Fruit fly (Drosophila melanogaster): Measurements from ENCODE around the gene Deaf1.

Deaf1 gene

DNA sequence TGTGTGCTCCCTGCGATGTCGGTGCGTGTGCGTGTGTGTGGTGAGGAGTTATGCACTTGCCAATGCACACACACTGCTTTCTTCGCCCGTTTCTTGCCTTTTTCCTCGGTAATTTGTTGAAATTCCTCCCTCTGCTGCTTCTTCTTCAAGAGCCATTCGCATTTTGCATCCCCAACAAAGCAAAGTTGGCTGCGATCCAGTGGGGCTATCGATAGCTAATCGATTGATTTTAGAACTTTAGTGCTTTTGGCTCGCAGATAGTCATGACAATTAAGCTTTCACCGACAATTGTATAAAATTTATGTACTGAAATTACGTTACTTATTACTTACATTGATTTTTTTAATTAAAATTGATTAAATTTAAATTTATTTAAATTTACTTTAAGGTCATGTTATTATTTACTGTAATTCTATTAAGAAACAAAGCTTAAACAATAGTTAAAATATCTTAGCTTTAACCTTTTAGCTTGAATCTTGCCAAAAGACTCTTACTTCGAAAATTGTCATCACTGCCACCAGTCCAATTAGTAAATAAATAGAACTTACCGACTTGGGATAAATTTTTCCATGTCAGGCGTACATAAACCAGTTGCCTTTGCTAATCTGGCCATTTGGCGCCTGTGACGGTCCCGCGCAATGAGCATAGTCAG is 16.3 kb downstream of the Deaf1 start, which contains the start of the genes trc and CG32221 (continued):
- TF ChIP-seq chif (GFP tag; optimal IDR thresholded peaks at IDR 0.05) = no peak
- peak; percentile 41; the same call in 1 of the 2 replicates for TF ChIP-seq E2f2 (GFP tag; IDR thresholded peaks at IDR 0.05)
- TF ChIP-seq CG17186 (GFP tag; optimal IDR thresholded peaks at IDR 0.05) = peak; percentile 51
- TF ChIP-seq Nf-YB (GFP tag; optimal IDR thresholded peaks at IDR 0.05) = peak; percentile 13
- TF ChIP-seq yki (optimal IDR thresholded peaks at IDR 0.05) = no peak
- TF ChIP-seq CG42726 (GFP tag; IDR thresholded peaks at IDR 0.05; ENCODE audit: partially characterized antibody) = peak; percentile 77
- peak; percentile 40; the same call in 1 of the 2 replicates for TF ChIP-seq hbn (GFP tag; IDR thresholded peaks at IDR 0.05; ENCODE audit: partially characterized antibody)
- TF ChIP-seq cad (GFP tag; optimal IDR thresholded peaks at IDR 0.05) = no peak
- no peak for TF ChIP-seq CG11723 (GFP tag; optimal IDR thresholded peaks at IDR 0.05)
- TF ChIP-seq CG2678 (tag; optimal IDR thresholded peaks at IDR 0.05) = no peak
- TF ChIP-seq CG4360 (GFP tag; IDR thresholded peaks at IDR 0.05) = no peak
- TF ChIP-seq CG12236 (GFP tag; optimal IDR thresholded peaks at IDR 0.05) = no peak
- no peak for TF ChIP-seq Eip74EF (GFP tag; optimal IDR thresholded peaks at IDR 0.05)
- TF ChIP-seq CG1602 (GFP tag; optimal IDR thresholded peaks at IDR 0.05) = peak; percentile 17
- no peak for TF ChIP-seq unpg (GFP tag; optimal IDR thresholded peaks at IDR 0.05)
- TF ChIP-seq CG30020 (tag; optimal IDR thresholded peaks at IDR 0.05) = peak; percentile 31
- peak in 1 of 3 experiments; percentile 32 for TF ChIP-seq lola (GFP tag; optimal IDR thresholded peaks at IDR 0.05)
- peak; percentile 47 for TF ChIP-seq Dp (GFP tag; optimal IDR thresholded peaks at IDR 0.05)
- no peak for TF ChIP-seq CG1603 (tag; optimal IDR thresholded peaks at IDR 0.05)
- TF ChIP-seq CG9932 (GFP tag; IDR thresholded peaks at IDR 0.05) = peak; percentile 78
- peak; percentile 59 for TF ChIP-seq HLH4C (GFP tag; IDR thresholded peaks at IDR 0.05; ENCODE audit: partially characterized antibody)
- TF ChIP-seq CG3847 (GFP tag; IDR thresholded peaks at IDR 0.05) = peak; percentile 51; the same call in 1 of the 2 replicates
- no peak for TF ChIP-seq Ada2b (GFP tag; IDR thresholded peaks at IDR 0.05)
- TF ChIP-seq CG7987 (GFP tag; optimal IDR thresholded peaks at IDR 0.05) = peak; percentile 83
- no peak for TF ChIP-seq CG12071 (GFP tag; optimal IDR thresholded peaks at IDR 0.05)
- peak; percentile 81 for TF ChIP-seq ci (GFP tag; IDR thresholded peaks at IDR 0.05)
- peak; percentile 98 for TF ChIP-seq CG17385 (GFP tag; optimal IDR thresholded peaks at IDR 0.05)
- TF ChIP-seq dati (GFP tag; IDR thresholded peaks at IDR 0.05) = no peak
- TF ChIP-seq CG4820 (GFP tag; optimal IDR thresholded peaks at IDR 0.05) = no peak
- TF ChIP-seq usp (GFP tag; optimal IDR thresholded peaks at IDR 0.05) = no peak
- TF ChIP-seq CG6683 (GFP tag; optimal IDR thresholded peaks at IDR 0.05) = no peak
- no peak for TF ChIP-seq lov (optimal IDR thresholded peaks at IDR 0.05)
- 0 out of 3 replicates have a peak, but pooled peaks have one; percentile 41 for TF ChIP-seq lov (GFP tag; IDR thresholded peaks at IDR 0.05)
- 0 out of 2 replicates have a peak, but pooled peaks have one; percentile 7 for TF ChIP-seq CG14441 (GFP tag; IDR thresholded peaks at IDR 0.05)
- TF ChIP-seq CG3407 (GFP tag; optimal IDR thresholded peaks at IDR 0.05) = no peak
- TF ChIP-seq pros (GFP tag; optimal IDR thresholded peaks at IDR 0.05) = no peak
- no peak for TF ChIP-seq CG18011 (GFP tag; optimal IDR thresholded peaks at IDR 0.05)
- no peak for TF ChIP-seq CG4707 (GFP tag; optimal IDR thresholded peaks at IDR 0.05)
- TF ChIP-seq ranshi (GFP tag; IDR thresholded peaks at IDR 0.05) = peak; percentile 42; the same call in 1 of the 2 replicates
- no peak for TF ChIP-seq bigmax (GFP tag; optimal IDR thresholded peaks at IDR 0.05)
- no peak for TF ChIP-seq cas (GFP tag; IDR thresholded peaks at IDR 0.05)
- TF ChIP-seq CG6654 (GFP tag; optimal IDR thresholded peaks at IDR 0.05) = no peak
- peak; percentile 49 for TF ChIP-seq Aef1 (GFP tag; IDR thresholded peaks at IDR 0.05)
- TF ChIP-seq CG2120 (GFP tag; optimal IDR thresholded peaks at IDR 0.05) = peak; percentile 50
- TF ChIP-seq CG7357 (GFP tag; IDR thresholded peaks at IDR 0.05) = no peak
- no peak for TF ChIP-seq CG14014 (GFP tag; IDR thresholded peaks at IDR 0.05)
- TF ChIP-seq slou (GFP tag; optimal IDR thresholded peaks at IDR 0.05) = no peak
- TF ChIP-seq br (optimal IDR thresholded peaks at IDR 0.05) = no peak
- TF ChIP-seq ind (GFP tag; optimal IDR thresholded peaks at IDR 0.05) = no peak
- peak; percentile 56 for TF ChIP-seq pfk (GFP tag; optimal IDR thresholded peaks at IDR 0.05)

Data from whole organism, embryonic.